Fruit fly (Drosophila melanogaster) whole organism, embryonic: ENCODE results near the gene Cul6.

ENCODE experiments used
- Bdp1 ChIP-seq: fragments of 200-800 bp; sonication (Bioruptor generic); optimal IDR thresholded peaks from 3 replicates; lab custom pipeline; 2016; ENCODE audit warnings: missing biosample characterization, missing genetic modification characterization
- CG10147 ChIP-seq: fragments of 200-800 bp; sonication (Bioruptor generic); optimal IDR thresholded peaks from 2 replicates; lab custom pipeline; 2019; ENCODE audit warnings: missing biosample characterization, mild to moderate bottlenecking, missing genetic modification characterization, moderate library complexity
- CG10462 ChIP-seq: fragments of 200-800 bp; sonication (Bioruptor generic); optimal IDR thresholded peaks from 2 replicates; lab custom pipeline; 2016; ENCODE audit warnings: missing biosample characterization, missing genetic modification characterization
- CG12071 ChIP-seq: fragments of 200-800 bp; sonication (Bioruptor generic); optimal IDR thresholded peaks from 3 replicates; lab custom pipeline; 2018; ENCODE audit warnings: missing biosample characterization, mild to moderate bottlenecking, missing genetic modification characterization
- CG13296 ChIP-seq: fragments of 200-800 bp; sonication (Bioruptor generic); optimal IDR thresholded peaks from 3 replicates; lab custom pipeline; 2018; ENCODE audit warnings: missing biosample characterization, mild to moderate bottlenecking, missing genetic modification characterization
- CG13775 ChIP-seq: fragments of 200-800 bp; sonication (Bioruptor generic); optimal IDR thresholded peaks from 3 replicates; lab custom pipeline; 2017; ENCODE audit warnings: missing biosample characterization, mild to moderate bottlenecking, missing genetic modification characterization
- CG14014 ChIP-seq: fragments of 200-800 bp; sonication (Bioruptor generic); IDR thresholded peaks from 2 replicates; pipeline ENCODE4 v1.3.6; 2022; ENCODE audit warnings: missing biosample characterization, missing genetic modification characterization
- CG14441 ChIP-seq: fragments of 200-800 bp; sonication (Bioruptor generic); IDR thresholded peaks from 2 replicates; pipeline ENCODE4 v1.3.6; 2022; ENCODE audit warnings: missing biosample characterization, missing genetic modification characterization
- CG16779 ChIP-seq: fragments of 200-800 bp; sonication (Bioruptor generic); IDR thresholded peaks from 2 replicates; pipeline ENCODE4 v1.3.6; 2022; ENCODE audit warnings: missing biosample characterization, missing genetic modification characterization
- CG1832 ChIP-seq: fragments of 200-800 bp; sonication (Bioruptor generic); optimal IDR thresholded peaks from 2 replicates; lab custom pipeline; 2017; ENCODE audit warnings: missing biosample characterization, mild to moderate bottlenecking, missing genetic modification characterization, inconsistent platforms
- CG2678 ChIP-seq: fragments of 200-800 bp; sonication (Bioruptor generic); optimal IDR thresholded peaks from 3 replicates; lab custom pipeline; 2019; ENCODE audit warnings: missing biosample characterization, mild to moderate bottlenecking, missing genetic modification characterization, moderate library complexity
- CG33213 ChIP-seq: fragments of 200-800 bp; sonication (Bioruptor generic); optimal IDR thresholded peaks from 3 replicates; lab custom pipeline; 2016; ENCODE audit warnings: missing biosample characterization, missing genetic modification characterization
- CG3407 ChIP-seq: fragments of 200-800 bp; sonication (Bioruptor generic); optimal IDR thresholded peaks from 2 replicates; lab custom pipeline; 2018; ENCODE audit warnings: missing biosample characterization, mild to moderate bottlenecking, missing genetic modification characterization
- CG4328 ChIP-seq: fragments of 200-800 bp; sonication (Bioruptor generic); optimal IDR thresholded peaks from 3 replicates; lab custom pipeline; 2017; ENCODE audit warnings: missing biosample characterization, missing genetic modification reagents, missing genetic modification characterization
- CG6175 ChIP-seq: fragments of 200-800 bp; sonication (Bioruptor generic); IDR thresholded peaks from 3 replicates; pipeline ENCODE4 v1.3.6; 2022; ENCODE audit warnings: missing biosample characterization, missing genetic modification characterization
- CG6689 ChIP-seq: fragments of 200-800 bp; sonication (Bioruptor generic); IDR thresholded peaks from 2 replicates; pipeline ENCODE4 v1.3.6; 2022; ENCODE audit warnings: missing biosample characterization, missing genetic modification characterization
- CG6791 ChIP-seq: fragments of 200-800 bp; sonication (Bioruptor generic); IDR thresholded peaks from 3 replicates; pipeline ENCODE4 v1.3.6; 2022; ENCODE audit warnings: missing biosample characterization, missing genetic modification characterization; ENCODE audit not compliant: partially characterized antibody
- CG7372 ChIP-seq: fragments of 200-800 bp; sonication (Bioruptor generic); IDR thresholded peaks from 2 replicates; pipeline ENCODE4 v1.3.6; 2022; ENCODE audit warnings: missing biosample characterization, missing genetic modification characterization
- CG7928 ChIP-seq: fragments of 200-800 bp; sonication (Bioruptor generic); optimal IDR thresholded peaks from 2 replicates; lab custom pipeline; 2017; ENCODE audit warnings: missing biosample characterization, mild to moderate bottlenecking, missing genetic modification characterization
- CG7963 ChIP-seq: fragments of 200-800 bp; sonication (Bioruptor generic); IDR thresholded peaks from 3 replicates; pipeline ENCODE4 v1.3.6; 2022; ENCODE audit warnings: missing biosample characterization, missing genetic modification characterization; ENCODE audit not compliant: partially characterized antibody
- CG9797 ChIP-seq: fragments of 200-800 bp; sonication (Bioruptor generic); optimal IDR thresholded peaks from 3 replicates; lab custom pipeline; 2018; ENCODE audit warnings: missing biosample characterization, mild to moderate bottlenecking, missing genetic modification characterization
- Dfd ChIP-seq, 2 experiments: fragments of >200 bp; optimal IDR thresholded peaks; 2 replicates each; lab custom pipeline; 2017; ENCODE audit warnings: missing biosample characterization in 2 of 2, missing genetic modification characterization in 2 of 2
- Fer1 ChIP-seq: fragments of 200-800 bp; sonication (Bioruptor generic); optimal IDR thresholded peaks from 2 replicates; lab custom pipeline; 2017; ENCODE audit warnings: missing biosample characterization, mild to moderate bottlenecking, missing genetic modification characterization
- Hmr ChIP-seq: fragments of 200-800 bp; sonication (Bioruptor generic); optimal IDR thresholded peaks from 3 replicates; lab custom pipeline; 2017; ENCODE audit warnings: mild to moderate bottlenecking, missing biosample characterization, missing genetic modification reagents, missing genetic modification characterization
- Lhr ChIP-seq: fragments of 200-800 bp; sonication (Bioruptor generic); optimal IDR thresholded peaks from 3 replicates; lab custom pipeline; 2017; ENCODE audit warnings: mild to moderate bottlenecking, missing biosample characterization, missing genetic modification reagents, missing genetic modification characterization
- Lim3 ChIP-seq: fragments of 200-800 bp; sonication (Bioruptor generic); IDR thresholded peaks from 2 replicates; pipeline ENCODE4 v1.3.6; 2022; ENCODE audit warnings: missing biosample characterization, missing genetic modification characterization
- Mes4 ChIP-seq: fragments of 200-800 bp; sonication (Bioruptor generic); optimal IDR thresholded peaks from 2 replicates; lab custom pipeline; 2016; ENCODE audit warnings: missing biosample characterization, missing genetic modification characterization
- NC2β ChIP-seq: fragments of 200-800 bp; sonication (Bioruptor generic); optimal IDR thresholded peaks from 2 replicates; lab custom pipeline; 2016; ENCODE audit warnings: missing biosample characterization, missing genetic modification characterization
- Nf-YB ChIP-seq: fragments of 200-800 bp; sonication (Bioruptor generic); optimal IDR thresholded peaks from 3 replicates; lab custom pipeline; 2019; ENCODE audit warnings: missing biosample characterization, mild to moderate bottlenecking, missing genetic modification characterization, moderate library complexity
- Sox100B ChIP-seq: fragments of 200-800 bp; sonication (Bioruptor generic); optimal IDR thresholded peaks from 3 replicates; lab custom pipeline; 2018; ENCODE audit warnings: missing biosample characterization, mild to moderate bottlenecking, missing genetic modification characterization
- abd-A ChIP-seq: fragments of 200-800 bp; sonication (Bioruptor generic); optimal IDR thresholded peaks from 3 replicates; lab custom pipeline; 2019; ENCODE audit warnings: missing biosample characterization, mild to moderate bottlenecking, missing genetic modification characterization, moderate library complexity
- amos ChIP-seq: fragments of 200-800 bp; sonication (Bioruptor generic); IDR thresholded peaks from 2 replicates; pipeline ENCODE4 v1.3.6; 2022; ENCODE audit warnings: missing biosample characterization, missing genetic modification characterization; ENCODE audit not compliant: partially characterized antibody
- ap ChIP-seq: fragments of 200-800 bp; sonication (Bioruptor generic); IDR thresholded peaks from 2 replicates; pipeline ENCODE4 v1.3.6; 2022; ENCODE audit warnings: missing biosample characterization, missing genetic modification characterization
- cg ChIP-seq: fragments of 200-800 bp; sonication (Bioruptor generic); optimal IDR thresholded peaks from 3 replicates; lab custom pipeline; 2019; ENCODE audit warnings: missing biosample characterization, mild to moderate bottlenecking, missing genetic modification characterization, moderate library complexity
- chinmo ChIP-seq: fragments of 200-800 bp; sonication (Bioruptor generic); IDR thresholded peaks from 4 replicates; pipeline ENCODE4 v1.3.6; 2022; ENCODE audit warnings: missing biosample characterization, missing genetic modification characterization; ENCODE audit not compliant: partially characterized antibody
- crp ChIP-seq, 2 experiments: fragments of 200-800 bp; sonication (Bioruptor generic); optimal IDR thresholded peaks; 2 replicates in 1 of 2; 3 replicates in 1 of 2; lab custom pipeline; 2017; ENCODE audit warnings: missing biosample characterization in 2 of 2, missing genetic modification characterization in 2 of 2, mild to moderate bottlenecking in 1 of 2, moderate library complexity in 1 of 2
- dati ChIP-seq: fragments of 200-800 bp; sonication (Bioruptor generic); IDR thresholded peaks from 2 replicates; pipeline ENCODE4 v1.3.6; 2022; ENCODE audit warnings: missing biosample characterization, missing genetic modification characterization
- emc ChIP-seq: fragments of 200-800 bp; sonication (Bioruptor generic); optimal IDR thresholded peaks from 2 replicates; lab custom pipeline; 2016; ENCODE audit warnings: missing biosample characterization, missing genetic modification characterization
- gsb ChIP-seq: fragments of 200-800 bp; sonication (Bioruptor generic); IDR thresholded peaks from 2 replicates; pipeline ENCODE4 v1.3.6; 2022; ENCODE audit warnings: missing biosample characterization, missing genetic modification characterization
- inv ChIP-seq: fragments of 200-800 bp; sonication (Bioruptor generic); IDR thresholded peaks from 2 replicates; pipeline ENCODE4 v1.3.6; 2022; ENCODE audit warnings: missing biosample characterization, missing genetic modification characterization; ENCODE audit not compliant: partially characterized antibody
- jigr1 ChIP-seq: fragments of 200-800 bp; sonication (Bioruptor generic); IDR thresholded peaks from 3 replicates; pipeline ENCODE4 v1.3.6; 2022; ENCODE audit warnings: missing biosample characterization, missing genetic modification characterization
- lbe ChIP-seq: fragments of 200-800 bp; sonication (Bioruptor generic); optimal IDR thresholded peaks from 2 replicates; lab custom pipeline; 2016; ENCODE audit warnings: missing biosample characterization, mild to moderate bottlenecking, missing genetic modification characterization
- lmd ChIP-seq: fragments of 200-800 bp; sonication (Bioruptor generic); IDR thresholded peaks from 2 replicates; pipeline ENCODE4 v1.3.6; 2022; ENCODE audit warnings: missing biosample characterization, missing genetic modification characterization
- nmo ChIP-seq: fragments of 200-800 bp; sonication (Bioruptor generic); optimal IDR thresholded peaks from 2 replicates; lab custom pipeline; 2018; ENCODE audit warnings: missing biosample characterization, mild to moderate bottlenecking, missing genetic modification characterization, moderate library complexity
- pho ChIP-seq: fragments of 200-800 bp; sonication (Bioruptor generic); optimal IDR thresholded peaks from 2 replicates; lab custom pipeline; 2016; ENCODE audit warnings: missing biosample characterization, missing genetic modification characterization
- sc ChIP-seq, 3 experiments: fragments of >200 bp in 2 of 3; fragments of 200-800 bp in 1 of 3; sonication (Bioruptor generic) in 1 of 3; optimal IDR thresholded peaks; 2 replicates in 2 of 3; 3 replicates in 1 of 3; lab custom pipeline; 2017; ENCODE audit warnings: mild to moderate bottlenecking in 1 of 3, missing biosample characterization in 1 of 3, missing genetic modification characterization in 1 of 3, missing genetic modification reagents in 1 of 3
- shn ChIP-seq: fragments of 200-800 bp; sonication (Bioruptor generic); optimal IDR thresholded peaks from 3 replicates; lab custom pipeline; 2016; ENCODE audit warnings: missing biosample characterization, missing genetic modification characterization
- ssp ChIP-seq: fragments of 200-800 bp; sonication (Bioruptor generic); IDR thresholded peaks from 2 replicates; pipeline ENCODE4 v1.3.6; 2022; ENCODE audit warnings: missing biosample characterization, missing genetic modification characterization
- ttk ChIP-seq: fragments of 200-800 bp; sonication (Bioruptor generic); IDR thresholded peaks from 2 replicates; pipeline ENCODE4 v2.1.2; 2022; ENCODE audit warnings: missing biosample characterization, missing genetic modification characterization

Cul6 gene

dm6 chr3L:13017803-13018324 is 6.4 kb upstream of the Cul6 start, which contains the start of the genes mRpL20 and Icmt (continued):
- TF ChIP-seq Nf-YB (GFP tag; lab: Kevin White, UChicago): peak; percentile 77
- peak; percentile 77 for TF ChIP-seq CG6791 (GFP tag; lab: Robert Waterston, UW)
- TF ChIP-seq Lhr (GFP tag; lab: Kevin White, UChicago): peak; percentile 60
- TF ChIP-seq gsb (GFP tag; lab: Robert Waterston, UW): peak; percentile 94
- TF ChIP-seq Bdp1 (GFP tag; lab: Kevin White, UChicago): peak; percentile 49
- peak in 1 of 2 experiments; percentile 54 for TF ChIP-seq crp (GFP tag; optimal IDR thresholded peaks at IDR 0.05; lab: Kevin White, UChicago)
- TF ChIP-seq pho (GFP tag; lab: Kevin White, UChicago): peak; percentile 46
- TF ChIP-seq sc (optimal IDR thresholded peaks at IDR 0.05; lab: Kevin White, UChicago): no peak
- peak; percentile 81 for TF ChIP-seq sc (GFP tag; optimal IDR thresholded peaks at IDR 0.05; lab: Kevin White, UChicago)
- peak; percentile 82 for TF ChIP-seq lbe (GFP tag; lab: Kevin White, UChicago)
- no peak for TF ChIP-seq cg (GFP tag; lab: Kevin White, UChicago)
- peak; percentile 88 for TF ChIP-seq CG3407 (GFP tag; lab: Kevin White, UChicago)
- no peak for TF ChIP-seq NC2β (GFP tag; lab: Kevin White, UChicago)
- peak; percentile 93 for TF ChIP-seq CG6175 (GFP tag; lab: Robert Waterston, UW)
- peak; percentile 98 for TF ChIP-seq ttk (GFP tag; lab: Robert Waterston, UW)
- no peak for TF ChIP-seq Dfd (GFP tag; optimal IDR thresholded peaks at IDR 0.05; lab: Kevin White, UChicago)
- TF ChIP-seq CG7928 (GFP tag; lab: Kevin White, UChicago): peak; percentile 57
- TF ChIP-seq ap: peak; percentile 86
- peak; percentile 96 for TF ChIP-seq nmo (GFP tag; lab: Kevin White, UChicago)
- TF ChIP-seq emc (GFP tag; lab: Kevin White, UChicago): no peak
- TF ChIP-seq CG7372 (GFP tag; lab: Robert Waterston, UW): peak; percentile 96
- TF ChIP-seq abd-A (tag; lab: Kevin White, UChicago): no peak
- peak; percentile 92 for TF ChIP-seq CG14014 (GFP tag; lab: Robert Waterston, UW)
- peak; percentile 20 for TF ChIP-seq CG33213 (GFP tag; lab: Kevin White, UChicago)
- TF ChIP-seq shn (GFP tag; lab: Kevin White, UChicago): no peak
- TF ChIP-seq CG1832 (GFP tag; lab: Kevin White, UChicago): no peak
- peak; percentile 60 for TF ChIP-seq CG4328 (GFP tag; lab: Kevin White, UChicago)
- TF ChIP-seq CG10147 (GFP tag; lab: Kevin White, UChicago): peak; percentile 77
- peak; percentile 86; the same call in 2 of the 4 replicates for TF ChIP-seq chinmo (GFP tag; lab: Robert Waterston, UW)
- peak; percentile 89 for TF ChIP-seq dati
- TF ChIP-seq Fer1 (GFP tag; lab: Kevin White, UChicago): peak; percentile 85
- TF ChIP-seq amos (GFP tag; lab: Robert Waterston, UW): peak; percentile 72
- peak; percentile 97 for TF ChIP-seq CG6689 (GFP tag; lab: Robert Waterston, UW)
- peak; percentile 89 for TF ChIP-seq jigr1
- TF ChIP-seq lmd (GFP tag; lab: Robert Waterston, UW): peak; percentile 98
- peak; percentile 75 for TF ChIP-seq CG10462 (GFP tag; lab: Kevin White, UChicago)
- TF ChIP-seq inv (GFP tag; lab: Robert Waterston, UW): peak; percentile 65
- peak; percentile 94 for TF ChIP-seq CG2678 (tag; lab: Kevin White, UChicago)
- no peak for TF ChIP-seq Mes4
- TF ChIP-seq CG16779: peak; percentile 89
- no peak for TF ChIP-seq CG9797 (GFP tag; lab: Kevin White, UChicago)
- peak; percentile 89 for TF ChIP-seq CG13775 (GFP tag; lab: Kevin White, UChicago)
- TF ChIP-seq Hmr (GFP tag; lab: Kevin White, UChicago): peak; percentile 95
- peak; percentile 73; the same call in 2 of the 3 replicates for TF ChIP-seq CG7963 (GFP tag; lab: Robert Waterston, UW)
- TF ChIP-seq CG12071 (GFP tag; lab: Kevin White, UChicago): peak; percentile 26
- TF ChIP-seq Sox100B (GFP tag; lab: Kevin White, UChicago): peak; percentile 83
- TF ChIP-seq CG13296 (GFP tag; lab: Kevin White, UChicago): peak; percentile 85
- peak; percentile 56; the same call in 1 of the 2 replicates for TF ChIP-seq Lim3
- TF ChIP-seq CG14441 (GFP tag; lab: Robert Waterston, UW): peak; percentile 97
- peak; percentile 92 for TF ChIP-seq ssp (GFP tag; lab: Robert Waterston, UW)
